Fruit fly (Drosophila melanogaster) whole organism, pupa: Measurements from ENCODE around the gene ninaG.

Experiments used
- CG32121 ChIP-seq: fragments of 200-800 bp; sonication (Bioruptor generic); IDR thresholded peaks from 2 replicates; pipeline ENCODE4 v1.3.6; 2022; ENCODE audit warnings: missing biosample characterization, missing genetic modification characterization
- CG34367 ChIP-seq: fragments of 200-800 bp; sonication (Bioruptor generic); optimal IDR thresholded peaks from 2 replicates; lab custom pipeline; 2018; ENCODE audit warnings: missing biosample characterization, mild to moderate bottlenecking, missing genetic modification characterization
- CG4496 ChIP-seq: fragments of 200-800 bp; sonication (Bioruptor generic); IDR thresholded peaks from 3 replicates; pipeline ENCODE4 v1.3.6; 2022; ENCODE audit warnings: missing biosample characterization, missing genetic modification characterization
- CG8159 ChIP-seq: fragments of 200-800 bp; sonication (Bioruptor generic); optimal IDR thresholded peaks from 3 replicates; lab custom pipeline; 2018; ENCODE audit warnings: missing biosample characterization, mild to moderate bottlenecking, missing genetic modification characterization, moderate library complexity
- EcR ChIP-seq: fragments of 200-800 bp; sonication (Bioruptor generic); optimal IDR thresholded peaks from 3 replicates; lab custom pipeline; 2019; ENCODE audit warnings: missing biosample characterization, missing genetic modification characterization, mild to moderate bottlenecking, moderate library complexity, missing genetic modification reagents
- Pif1A ChIP-seq: fragments of 200-800 bp; sonication (Bioruptor generic); optimal IDR thresholded peaks from 3 replicates; lab custom pipeline; 2016; ENCODE audit warnings: missing biosample characterization, missing genetic modification characterization
- gl ChIP-seq: fragments of 200-800 bp; sonication (Bioruptor generic); optimal IDR thresholded peaks from 2 replicates; lab custom pipeline; 2018; ENCODE audit warnings: missing biosample characterization, mild to moderate bottlenecking, missing genetic modification characterization

DNA sequence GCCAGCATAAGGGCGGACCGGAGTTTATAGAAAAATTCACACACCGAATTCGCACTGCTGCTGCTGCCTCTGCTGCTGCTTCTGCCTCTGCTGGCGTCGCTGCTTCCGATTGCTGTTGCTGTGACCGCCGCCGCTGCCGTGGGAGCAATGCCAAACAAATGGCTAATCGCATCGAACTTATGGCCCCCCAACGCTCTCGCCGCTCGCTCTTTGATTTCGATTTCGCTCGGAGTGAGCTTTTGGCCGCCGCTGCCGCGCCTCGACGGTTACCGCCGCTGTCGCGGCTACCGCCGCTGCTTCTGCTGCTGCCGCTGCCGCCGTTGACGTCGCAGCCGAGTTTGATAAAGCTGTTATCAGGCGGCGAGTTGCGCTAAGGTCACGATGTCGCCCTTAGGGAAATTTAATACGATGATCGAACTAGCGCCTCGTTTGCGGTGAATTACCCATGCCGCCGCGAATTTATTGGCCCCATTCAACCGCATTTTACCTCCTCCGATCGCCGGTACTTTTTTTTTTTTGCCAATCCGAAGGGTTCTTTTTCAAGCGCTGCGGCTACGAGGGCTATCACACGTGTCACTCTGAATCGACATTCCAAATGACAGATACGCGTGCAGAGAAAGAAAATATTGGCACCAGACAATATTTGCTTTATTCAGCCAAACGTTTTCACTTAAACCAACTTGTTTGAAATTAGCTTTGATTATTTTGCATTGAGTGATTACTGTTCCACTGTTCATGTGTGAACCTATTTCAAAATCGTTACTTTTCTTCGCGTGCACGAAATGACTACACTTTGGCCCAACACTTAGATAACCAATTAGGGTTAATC, 36.7 kb upstream of the ninaG start:
- TF ChIP-seq CG34367 (tag; lab: Kevin White, UChicago), result no peak
- no peak for TF ChIP-seq CG4496 (GFP tag; lab: Robert Waterston, UW)
- no peak for TF ChIP-seq CG32121 (GFP tag; lab: Robert Waterston, UW)
- TF ChIP-seq EcR (GFP tag; lab: Kevin White, UChicago), result no peak
- TF ChIP-seq CG8159 (tag; lab: Kevin White, UChicago), result no peak
- no peak for TF ChIP-seq gl
- TF ChIP-seq Pif1A, result no peak
